Worm (Caenorhabditis elegans): ENCODE data around the gene droe-4.

The droe-4 gene

ce11 chrV:13955370-13956089, 36.9 kb upstream of the droe-4 start:
- no peak for TF ChIP-seq M03D4.4 (tag; optimal IDR thresholded peaks at IDR 0.05)
- TF ChIP-seq flh-1 (GFP tag; optimal IDR thresholded peaks at IDR 0.05) = no peak
- TF ChIP-seq tbx-8 (GFP tag; optimal IDR thresholded peaks at IDR 0.05) = no peak
- no peak for TF ChIP-seq nhr-12 (tag; optimal IDR thresholded peaks at IDR 0.05)
- TF ChIP-seq unc-62 (GFP tag; optimal IDR thresholded peaks at IDR 0.05) = no peak
- TF ChIP-seq ceh-39 (tag; optimal IDR thresholded peaks at IDR 0.05) = no peak
- no peak for TF ChIP-seq nhr-2 (tag; optimal IDR thresholded peaks at IDR 0.05)
- no peak for TF ChIP-seq nhr-76 (tag; optimal IDR thresholded peaks at IDR 0.05)
- TF ChIP-seq ztf-11 (tag; optimal IDR thresholded peaks at IDR 0.05) = no peak
- no peak for TF ChIP-seq unc-39 (tag; optimal IDR thresholded peaks at IDR 0.05)
- no peak for TF ChIP-seq unc-120 (tag; optimal IDR thresholded peaks at IDR 0.05; ENCODE audit: poor library complexity, severe bottlenecking)
- TF ChIP-seq sem-2 (GFP tag; optimal IDR thresholded peaks at IDR 0.05) = no peak

ce11 chrV:13957691-13958090, 34.8 kb upstream of the droe-4 start:
- no peak for TF ChIP-seq unc-39 (tag; optimal IDR thresholded peaks at IDR 0.05)
- no peak for TF ChIP-seq blmp-1 (tag; optimal IDR thresholded peaks at IDR 0.05)
- no peak for TF ChIP-seq nhr-2 (tag; optimal IDR thresholded peaks at IDR 0.05)
- no peak for TF ChIP-seq unc-62 (GFP tag; optimal IDR thresholded peaks at IDR 0.05)
- TF ChIP-seq ceh-43 (GFP tag; optimal IDR thresholded peaks at IDR 0.05) = no peak
- TF ChIP-seq tbx-8 (GFP tag; optimal IDR thresholded peaks at IDR 0.05) = no peak
- no peak for TF ChIP-seq ztf-11 (tag; optimal IDR thresholded peaks at IDR 0.05)
- no peak for TF ChIP-seq pha-4 (tag; optimal IDR thresholded peaks at IDR 0.05)

ce11 chrV:13958247-13958646, 34.2 kb upstream of the droe-4 start, which contains the start of gene R10D12.10:
Gene R10D12.10 (minus strand): TSS chrV:13958347.
- TF ChIP-seq unc-120 (tag; optimal IDR thresholded peaks at IDR 0.05; ENCODE audit: poor library complexity, severe bottlenecking) = no peak
- TF ChIP-seq M03D4.4 (tag; optimal IDR thresholded peaks at IDR 0.05) = no peak
- no peak for TF ChIP-seq ceh-39 (tag; optimal IDR thresholded peaks at IDR 0.05)
- no peak for TF ChIP-seq mab-5 (tag; optimal IDR thresholded peaks at IDR 0.05)
- TF ChIP-seq nhr-28 (tag; optimal IDR thresholded peaks at IDR 0.05) = no peak

- TF ChIP-seq mep-1 (tag; optimal IDR thresholded peaks at IDR 0.05) = no peak
- no peak for TF ChIP-seq unc-39 (tag; optimal IDR thresholded peaks at IDR 0.05)
- TF ChIP-seq sem-2 (GFP tag; optimal IDR thresholded peaks at IDR 0.05) = no peak
- TF ChIP-seq lin-32 (GFP tag; optimal IDR thresholded peaks at IDR 0.05) = no peak
- TF ChIP-seq snpc-4 (tag; optimal IDR thresholded peaks at IDR 0.05) = no peak
- TF ChIP-seq blmp-1 (tag; optimal IDR thresholded peaks at IDR 0.05) = no peak
- no peak for TF ChIP-seq hlh-1 (tag; optimal IDR thresholded peaks at IDR 0.05)
- no peak for TF ChIP-seq lin-13 (tag; optimal IDR thresholded peaks at IDR 0.05)
- TF ChIP-seq drap-1 (GFP tag; optimal IDR thresholded peaks at IDR 0.05) = no peak
- TF ChIP-seq bed-3 (GFP tag; optimal IDR thresholded peaks at IDR 0.05) = no peak
- no peak for TF ChIP-seq elt-3 (tag; optimal IDR thresholded peaks at IDR 0.05)
- TF ChIP-seq flh-1 (GFP tag; optimal IDR thresholded peaks at IDR 0.05) = no peak
- TF ChIP-seq nhr-2 (tag; optimal IDR thresholded peaks at IDR 0.05) = no peak
- TF ChIP-seq nhr-28 (tag; optimal IDR thresholded peaks at IDR 0.05) = no peak
- no peak for TF ChIP-seq M03D4.4 (tag; optimal IDR thresholded peaks at IDR 0.05)
- no peak for TF ChIP-seq zip-8 (tag; optimal IDR thresholded peaks at IDR 0.05)
- no peak for TF ChIP-seq cnd-1 (tag; optimal IDR thresholded peaks at IDR 0.05)
- no peak for TF ChIP-seq nhr-12 (tag; optimal IDR thresholded peaks at IDR 0.05)
- TF ChIP-seq ztf-11 (tag; optimal IDR thresholded peaks at IDR 0.05) = no peak
Measured at ce11 chrV:13960916-13961315, 31.5 kb upstream of the droe-4 start, which contains the start of gene srh-24. Gene srh-24 (minus strand): TSS chrV:13961016.

ce11 chrV:13961927-13962419, 30.5 kb upstream of the droe-4 start, which contains the start of the genes algn-13 and R10D12.13:
Gene algn-13 (minus strand): TSS chrV:13961977.
Gene R10D12.13 (plus strand): TSS chrV:13962417.
- TF ChIP-seq cnd-1 (tag; optimal IDR thresholded peaks at IDR 0.05) = peak; percentile 77
- TF ChIP-seq ham-2 (GFP tag; optimal IDR thresholded peaks at IDR 0.05) = peak; percentile 60
- peak; percentile 79 for TF ChIP-seq mep-1 (tag; optimal IDR thresholded peaks at IDR 0.05)
- TF ChIP-seq lin-13 (tag; optimal IDR thresholded peaks at IDR 0.05) = peak; percentile 66
- TF ChIP-seq tbx-8 (GFP tag; optimal IDR thresholded peaks at IDR 0.05) = peak; percentile 64
- no peak for TF ChIP-seq zip-8 (tag; optimal IDR thresholded peaks at IDR 0.05)
- TF ChIP-seq nhr-2 (tag; optimal IDR thresholded peaks at IDR 0.05) = peak; percentile 24
- no peak for TF ChIP-seq nhr-237 (tag; optimal IDR thresholded peaks at IDR 0.05)
- peak; percentile 60 for TF ChIP-seq mab-5 (tag; optimal IDR thresholded peaks at IDR 0.05)
- peak; percentile 64 for TF ChIP-seq sem-2 (GFP tag; optimal IDR thresholded peaks at IDR 0.05)
- no peak for TF ChIP-seq ceh-39 (tag; optimal IDR thresholded peaks at IDR 0.05)
- peak; percentile 52 for TF ChIP-seq pha-4 (tag; optimal IDR thresholded peaks at IDR 0.05)
- TF ChIP-seq elt-3 (tag; optimal IDR thresholded peaks at IDR 0.05) = peak; percentile 16
- TF ChIP-seq unc-62 (GFP tag; optimal IDR thresholded peaks at IDR 0.05) = no peak
- peak; percentile 59 for TF ChIP-seq ztf-11 (tag; optimal IDR thresholded peaks at IDR 0.05)
- peak; percentile 37 for TF ChIP-seq lsy-2 (tag; optimal IDR thresholded peaks at IDR 0.05)
- TF ChIP-seq hlh-1 (tag; optimal IDR thresholded peaks at IDR 0.05) = peak; percentile 26
- TF ChIP-seq flh-1 (GFP tag; optimal IDR thresholded peaks at IDR 0.05) = peak; percentile 64
- peak; percentile 91 for TF ChIP-seq unc-120 (tag; optimal IDR thresholded peaks at IDR 0.05; ENCODE audit: poor library complexity, severe bottlenecking)
- peak; percentile 92 for TF ChIP-seq sptf-1 (tag; optimal IDR thresholded peaks at IDR 0.05)
- TF ChIP-seq blmp-1 (tag; optimal IDR thresholded peaks at IDR 0.05) = peak; percentile 52
- TF ChIP-seq lin-32 (GFP tag; optimal IDR thresholded peaks at IDR 0.05) = peak; percentile 41
- TF ChIP-seq unc-39 (tag; optimal IDR thresholded peaks at IDR 0.05) = no peak
- peak; percentile 81 for TF ChIP-seq drap-1 (GFP tag; optimal IDR thresholded peaks at IDR 0.05)
- peak; percentile 40 for TF ChIP-seq ces-1 (GFP tag; optimal IDR thresholded peaks at IDR 0.05)
- TF ChIP-seq bed-3 (GFP tag; optimal IDR thresholded peaks at IDR 0.05) = peak; percentile 70
- TF ChIP-seq snpc-4 (tag; optimal IDR thresholded peaks at IDR 0.05) = no peak
- peak; percentile 68 for TF ChIP-seq ceh-43 (GFP tag; optimal IDR thresholded peaks at IDR 0.05)
- TF ChIP-seq nhr-76 (tag; optimal IDR thresholded peaks at IDR 0.05) = no peak
- peak; percentile 84 for TF ChIP-seq mls-2 (tag; optimal IDR thresholded peaks at IDR 0.05)
- TF ChIP-seq ceh-83 (GFP tag; optimal IDR thresholded peaks at IDR 0.05) = peak; percentile 79
- no peak for TF ChIP-seq nhr-12 (tag; optimal IDR thresholded peaks at IDR 0.05)
- no peak for TF ChIP-seq nhr-28 (tag; optimal IDR thresholded peaks at IDR 0.05)
- TF ChIP-seq M03D4.4 (tag; optimal IDR thresholded peaks at IDR 0.05) = peak; percentile 86

Measured in whole organism, mixed stage, embryonic.